Worm (Caenorhabditis elegans) whole organism, early embryonic: ENCODE results near the gene tmem-138.

Experiments used
- B0310.2 ChIP-seq: sonication (generic microtip); optimal IDR thresholded peaks from 2 replicates; lab custom pipeline; 2016; ENCODE audit warnings: mild to moderate bottlenecking, missing genetic modification characterization, missing compliant biosample characterization
- F13C5.2 ChIP-seq: sonication (generic microtip); optimal IDR thresholded peaks from 2 replicates; lab custom pipeline; 2017; ENCODE audit warnings: mild to moderate bottlenecking, missing genetic modification characterization, inconsistent platforms, missing compliant biosample characterization
- aly-1 ChIP-seq: sonication (generic microtip); optimal IDR thresholded peaks from 2 replicates; lab custom pipeline; 2016; ENCODE audit warnings: missing genetic modification characterization, missing compliant biosample characterization
- ama-1 ChIP-seq: fragments of 150-350 bp; optimal IDR thresholded peaks from 2 replicates; lab custom pipeline; 2014
- ceh-13 ChIP-seq: fragments of 200-800 bp; sonication (Bioruptor generic); optimal IDR thresholded peaks from 2 replicates; lab custom pipeline; 2018; ENCODE audit warnings: mild to moderate bottlenecking, missing genetic modification characterization, missing compliant biosample characterization
- ceh-36 ChIP-seq: sonication (generic microtip); optimal IDR thresholded peaks from 2 replicates; lab custom pipeline; 2016; ENCODE audit warnings: missing genetic modification characterization, inconsistent platforms, missing compliant biosample characterization
- ets-7 ChIP-seq: sonication (generic microtip); optimal IDR thresholded peaks from 2 replicates; lab custom pipeline; 2016; ENCODE audit warnings: missing genotype, missing genetic modification characterization, missing compliant biosample characterization
- flt-1 ChIP-seq: fragments of 200-800 bp; sonication (Bioruptor generic); IDR thresholded peaks from 2 replicates; pipeline ENCODE4 v1.3.6; 2022; ENCODE audit warnings: missing genetic modification characterization, missing compliant biosample characterization
- hmbx-1 ChIP-seq: sonication (generic microtip); optimal IDR thresholded peaks from 2 replicates; lab custom pipeline; 2016; ENCODE audit warnings: mild to moderate bottlenecking, missing genetic modification characterization, missing compliant biosample characterization
- hmg-4 ChIP-seq: fragments of 200-800 bp; sonication (Bioruptor generic); optimal IDR thresholded peaks from 2 replicates; lab custom pipeline; 2018; ENCODE audit warnings: mild to moderate bottlenecking, missing genetic modification characterization, missing compliant biosample characterization
- hnd-1 ChIP-seq: sonication (generic microtip); optimal IDR thresholded peaks from 2 replicates; lab custom pipeline; 2016; ENCODE audit warnings: missing genetic modification characterization, missing compliant biosample characterization
- pes-1 ChIP-seq: fragments of 200-800 bp; sonication (Bioruptor generic); IDR thresholded peaks from 2 replicates; pipeline ENCODE4 v1.3.6; 2022; ENCODE audit warnings: missing genetic modification reagents, missing genetic modification characterization, missing compliant biosample characterization
- scrt-1 ChIP-seq: fragments of 200-800 bp; sonication (Bioruptor generic); IDR thresholded peaks from 2 replicates; pipeline ENCODE4 v1.3.6; 2022; ENCODE audit warnings: missing genetic modification characterization, missing compliant biosample characterization
- sea-1 ChIP-seq: fragments of 200-800 bp; sonication (Bioruptor generic); conservative IDR thresholded peaks from 2 replicates; pipeline ENCODE4 v1.3.6; 2022; ENCODE audit warnings: missing genetic modification characterization, missing compliant biosample characterization
- tbx-11 ChIP-seq: fragments of 200-800 bp; sonication (Bioruptor generic); IDR thresholded peaks from 2 replicates; pipeline ENCODE4 v1.3.6; 2022; ENCODE audit warnings: missing genetic modification characterization, missing compliant biosample characterization
- tbx-37 ChIP-seq: fragments of 200-800 bp; sonication (Bioruptor generic); conservative IDR thresholded peaks from 2 replicates; pipeline ENCODE4 v1.3.6; 2022; ENCODE audit warnings: missing genetic modification reagents, missing genetic modification characterization, missing compliant biosample characterization
- tra-4 ChIP-seq: sonication (generic microtip); optimal IDR thresholded peaks from 2 replicates; lab custom pipeline; 2017; ENCODE audit warnings: missing genetic modification characterization, missing compliant biosample characterization

Gene tmem-138

DNA sequence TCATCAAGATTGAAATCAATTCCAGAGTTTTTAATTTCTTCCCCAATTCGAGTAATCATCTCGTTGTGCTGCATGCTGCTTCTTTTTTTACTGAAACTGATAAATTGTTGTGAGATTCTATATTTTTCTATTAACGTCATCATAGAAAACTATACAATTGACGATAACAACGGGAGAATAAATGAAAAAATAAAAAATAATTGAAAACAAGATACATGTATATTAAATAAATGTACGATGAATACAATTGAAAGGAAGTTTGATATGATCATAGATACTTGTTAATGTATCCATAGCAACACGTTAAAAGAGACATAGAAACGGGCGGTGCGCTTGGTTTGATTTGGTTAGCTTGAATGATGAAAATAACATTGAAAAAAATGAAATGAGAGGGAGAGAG is 33.3 kb downstream of the tmem-138 start, which contains the start of gene T05C12.8:
Gene T05C12.8, minus strand, starts transcription at position 101 of the 400 bp plus-strand sequence.
- no peak for TF ChIP-seq flt-1 (GFP tag; lab: Robert Waterston, UW)
- TF ChIP-seq scrt-1 (GFP tag; lab: Robert Waterston, UW) = no peak
- TF ChIP-seq hmg-4 = no peak
- no peak for TF ChIP-seq tra-4
- TF ChIP-seq tbx-37 = no peak
- TF ChIP-seq ceh-13 (GFP tag; lab: Kevin White, UChicago) = no peak
- no peak for TF ChIP-seq ets-7
- TF ChIP-seq B0310.2 = no peak
- no peak for TF ChIP-seq F13C5.2 (tag; lab: Kevin White, UChicago)
- no peak for TF ChIP-seq tbx-11 (GFP tag; lab: Robert Waterston, UW)
- TF ChIP-seq hmbx-1 (tag; lab: Kevin White, UChicago) = no peak
- no peak for TF ChIP-seq aly-1 (tag; lab: Kevin White, UChicago)
- TF ChIP-seq ceh-36 (tag; lab: Kevin White, UChicago) = no peak
- no peak for TF ChIP-seq pes-1 (GFP tag; lab: Robert Waterston, UW)
- no peak for TF ChIP-seq sea-1
- no peak for TF ChIP-seq ama-1 (lab: Kevin White, UChicago)

DNA sequence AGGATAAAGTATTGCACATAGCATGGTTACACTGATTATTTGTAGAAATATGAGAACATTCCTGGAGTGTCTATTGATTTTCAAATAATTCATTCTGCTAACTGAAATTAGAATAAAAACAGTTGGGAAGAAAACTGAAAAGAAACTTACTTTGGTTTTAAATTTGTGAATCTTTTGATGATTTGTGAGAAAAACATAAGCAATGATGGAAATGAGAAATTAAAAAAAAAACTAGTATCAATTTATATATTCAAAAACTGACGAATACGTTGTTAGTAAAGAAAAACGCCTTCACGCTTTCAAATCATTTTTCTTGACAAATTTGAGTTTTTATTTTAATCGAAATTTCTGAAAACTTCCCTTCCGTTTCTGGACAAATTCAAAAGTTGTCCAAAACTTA is 36.0 kb downstream of the tmem-138 start, which contains the start of gene T05C12.9:
Gene T05C12.9, minus strand, starts transcription at position 101 of the 400 bp plus-strand sequence.
- TF ChIP-seq scrt-1 (GFP tag; lab: Robert Waterston, UW) = no peak
- no peak for TF ChIP-seq pes-1 (GFP tag; lab: Robert Waterston, UW)
- no peak for TF ChIP-seq ets-7
- TF ChIP-seq aly-1 (tag; lab: Kevin White, UChicago) = no peak
- no peak for TF ChIP-seq sea-1
- TF ChIP-seq F13C5.2 (tag; lab: Kevin White, UChicago) = no peak
- TF ChIP-seq ceh-36 (tag; lab: Kevin White, UChicago) = no peak
- no peak for TF ChIP-seq ama-1 (lab: Kevin White, UChicago)

DNA sequence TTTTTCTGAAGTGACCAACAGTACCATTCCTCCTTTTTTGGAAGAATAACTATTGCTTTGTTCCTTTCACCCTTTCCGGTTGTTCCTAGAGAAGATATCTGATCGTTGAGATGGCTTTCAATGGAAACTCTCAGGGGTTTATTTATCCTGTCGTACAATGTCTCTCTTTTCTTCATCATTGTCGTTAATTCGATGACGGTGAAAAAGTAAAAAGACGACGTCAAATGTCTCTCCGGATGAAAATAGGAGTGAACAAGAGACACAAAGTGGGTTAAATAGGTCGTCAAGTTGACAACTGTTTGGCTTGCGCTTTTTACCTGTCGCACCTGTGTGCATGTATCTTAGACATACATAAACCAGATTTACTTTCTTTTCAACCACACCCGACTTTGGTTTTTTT is 36.8 kb downstream of the tmem-138 start:
- TF ChIP-seq pes-1 (GFP tag; lab: Robert Waterston, UW) (no peak), ceh-36 (tag; lab: Kevin White, UChicago) (no peak), tra-4 (no peak), sea-1 (no peak), F13C5.2 (tag; lab: Kevin White, UChicago) (no peak), hmbx-1 (tag; lab: Kevin White, UChicago) (no peak), tbx-11 (GFP tag; lab: Robert Waterston, UW) (no peak), hmg-4 (no peak), hnd-1 (no peak), tbx-37 (no peak), aly-1 (tag; lab: Kevin White, UChicago) (no peak), scrt-1 (GFP tag; lab: Robert Waterston, UW) (no peak), ets-7 (no peak), ceh-13 (GFP tag; lab: Kevin White, UChicago) (no peak), flt-1 (GFP tag; lab: Robert Waterston, UW) (no peak), B0310.2 (no peak)

- TF ChIP-seq F13C5.2 (tag; lab: Kevin White, UChicago) (no peak), tbx-37 (no peak), tbx-11 (GFP tag; lab: Robert Waterston, UW) (no peak), hmg-4 (no peak), hmbx-1 (tag; lab: Kevin White, UChicago) (no peak), pes-1 (GFP tag; lab: Robert Waterston, UW) (no peak), sea-1 (no peak), ama-1 (lab: Kevin White, UChicago) (no peak), ceh-13 (GFP tag; lab: Kevin White, UChicago) (no peak), ets-7 (no peak), flt-1 (GFP tag; lab: Robert Waterston, UW) (no peak), scrt-1 (GFP tag; lab: Robert Waterston, UW) (no peak), ceh-36 (tag; lab: Kevin White, UChicago) (no peak), B0310.2 (no peak), tra-4 (no peak), aly-1 (tag; lab: Kevin White, UChicago) (no peak), hnd-1 (no peak)
Observed at ce11 chrII:8198503-8198902, 41.4 kb downstream of the tmem-138 start, which contains the start of gene qua-1. Gene qua-1 (plus strand): TSS chrII:8198803.

ce11 chrII:8199803-8200202 is 42.7 kb downstream of the tmem-138 start:
- no peak for TF ChIP-seq ama-1 (lab: Kevin White, UChicago)
- no peak for TF ChIP-seq tbx-37
- TF ChIP-seq F13C5.2 (tag; lab: Kevin White, UChicago) = no peak
- no peak for TF ChIP-seq B0310.2
- no peak for TF ChIP-seq ceh-13 (GFP tag; lab: Kevin White, UChicago)
- no peak for TF ChIP-seq hmbx-1 (tag; lab: Kevin White, UChicago)
- no peak for TF ChIP-seq tbx-11 (GFP tag; lab: Robert Waterston, UW)
- TF ChIP-seq ets-7 = no peak
- TF ChIP-seq tra-4 = no peak
- no peak for TF ChIP-seq hnd-1
- no peak for TF ChIP-seq pes-1 (GFP tag; lab: Robert Waterston, UW)
- no peak for TF ChIP-seq sea-1
- TF ChIP-seq hmg-4 = no peak
- no peak for TF ChIP-seq flt-1 (GFP tag; lab: Robert Waterston, UW)
- no peak for TF ChIP-seq ceh-36 (tag; lab: Kevin White, UChicago)
- TF ChIP-seq aly-1 (tag; lab: Kevin White, UChicago) = no peak
- TF ChIP-seq scrt-1 (GFP tag; lab: Robert Waterston, UW) = no peak

ce11 chrII:8204039-8204438 is 46.9 kb downstream of the tmem-138 start, which contains the start of gene col-76:
Gene col-76 (plus strand): TSS chrII:8204339.
- TF ChIP-seq tbx-37 = no peak
- no peak for TF ChIP-seq hmbx-1 (tag; lab: Kevin White, UChicago)
- no peak for TF ChIP-seq F13C5.2 (tag; lab: Kevin White, UChicago)
- no peak for TF ChIP-seq pes-1 (GFP tag; lab: Robert Waterston, UW)
- no peak for TF ChIP-seq tra-4
- TF ChIP-seq flt-1 (GFP tag; lab: Robert Waterston, UW) = no peak
- no peak for TF ChIP-seq ceh-13 (GFP tag; lab: Kevin White, UChicago)
- no peak for TF ChIP-seq hmg-4
- TF ChIP-seq tbx-11 (GFP tag; lab: Robert Waterston, UW) = no peak
- TF ChIP-seq ama-1 (lab: Kevin White, UChicago) = no peak
- TF ChIP-seq B0310.2 = no peak
- no peak for TF ChIP-seq ceh-36 (tag; lab: Kevin White, UChicago)
- no peak for TF ChIP-seq aly-1 (tag; lab: Kevin White, UChicago)
- TF ChIP-seq scrt-1 (GFP tag; lab: Robert Waterston, UW) = no peak
- TF ChIP-seq ets-7 = no peak
- no peak for TF ChIP-seq hnd-1
- TF ChIP-seq sea-1 = no peak

- no peak for TF ChIP-seq hmg-4
- TF ChIP-seq tra-4 = no peak
- TF ChIP-seq tbx-37 = no peak
- no peak for TF ChIP-seq aly-1 (tag; lab: Kevin White, UChicago)
- no peak for TF ChIP-seq F13C5.2 (tag; lab: Kevin White, UChicago)
- TF ChIP-seq ceh-36 (tag; lab: Kevin White, UChicago) = no peak
- no peak for TF ChIP-seq hmbx-1 (tag; lab: Kevin White, UChicago)
- no peak for TF ChIP-seq ceh-13 (GFP tag; lab: Kevin White, UChicago)
- no peak for TF ChIP-seq sea-1
Observed at ce11 chrII:8205612-8206011, 48.5 kb downstream of the tmem-138 start.
